Worm (Caenorhabditis elegans): ENCODE results near the gene best-23.
A peak's percentile ranks its signal among the peaks of the same experiment; 100 is the strongest.

The best-23 gene

DNA sequence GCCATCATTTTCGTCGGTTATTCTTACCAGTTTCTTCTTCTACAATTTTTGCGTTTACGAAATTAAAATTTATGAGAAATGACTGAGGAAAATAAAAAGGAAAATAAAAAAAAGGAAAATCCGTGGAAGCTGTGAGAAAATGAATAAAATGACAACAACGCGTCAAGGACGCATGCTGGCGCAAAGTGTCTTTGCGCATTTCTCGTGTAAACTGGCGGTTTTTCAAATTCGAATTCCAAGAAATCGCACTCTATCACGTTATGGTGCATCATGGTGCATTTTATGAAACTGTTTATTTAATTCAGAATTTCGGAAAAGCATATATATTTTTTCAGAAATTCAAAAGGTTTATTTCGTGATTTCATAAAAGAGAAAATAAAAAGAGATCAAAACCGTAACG lies 37.8 kb upstream of the best-23 start, which contains the start of gene dbt-1:
dbt-1 (minus strand) TSS at position 39 of the 400 bp plus-strand sequence.
- no peak for TF ChIP-seq hlh-8 (tag; optimal IDR thresholded peaks at IDR 0.05)
- TF ChIP-seq tbx-2 (tag; optimal IDR thresholded peaks at IDR 0.05) = peak; percentile 34
- no peak for TF ChIP-seq pax-1 (tag; optimal IDR thresholded peaks at IDR 0.05)
- TF ChIP-seq dve-1 (tag; optimal IDR thresholded peaks at IDR 0.05) = peak; percentile 4
- peak; percentile 32 for TF ChIP-seq nfya-1 (tag; optimal IDR thresholded peaks at IDR 0.05)
- no peak for TF ChIP-seq ztf-16 (tag; optimal IDR thresholded peaks at IDR 0.05)
- TF ChIP-seq ceh-45 (GFP tag; IDR thresholded peaks at IDR 0.05) = no peak
- peak; percentile 41 for TF ChIP-seq unc-55 (GFP tag; optimal IDR thresholded peaks at IDR 0.05)

DNA sequence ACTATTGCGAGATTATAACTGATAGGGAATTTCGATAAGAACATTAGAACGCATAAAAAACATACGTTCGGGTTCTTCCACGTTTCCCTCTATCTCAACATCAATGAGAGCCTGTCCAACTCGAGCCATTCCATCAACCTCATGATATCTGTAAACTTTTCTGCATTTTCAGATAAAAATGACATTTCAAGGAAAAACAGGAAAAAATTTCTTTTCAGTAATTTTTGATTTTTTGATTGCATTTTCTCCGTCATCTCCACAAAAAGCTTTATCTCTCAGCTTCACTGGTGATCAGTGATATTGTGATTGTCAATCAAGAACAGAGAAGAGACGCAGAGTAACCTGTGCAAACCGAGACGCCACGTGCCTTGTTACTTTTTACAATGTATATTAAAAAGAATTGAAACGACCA lies 37.0 kb upstream of the best-23 start:
- no peak for TF ChIP-seq ceh-24 (tag; optimal IDR thresholded peaks at IDR 0.05)
- peak; percentile 17 for TF ChIP-seq unc-55 (GFP tag; optimal IDR thresholded peaks at IDR 0.05)
- TF ChIP-seq nfya-1 (tag; optimal IDR thresholded peaks at IDR 0.05) = no peak
- no peak for TF ChIP-seq ceh-2 (tag; optimal IDR thresholded peaks at IDR 0.05)
- no peak for TF ChIP-seq che-1 (tag; optimal IDR thresholded peaks at IDR 0.05)

DNA sequence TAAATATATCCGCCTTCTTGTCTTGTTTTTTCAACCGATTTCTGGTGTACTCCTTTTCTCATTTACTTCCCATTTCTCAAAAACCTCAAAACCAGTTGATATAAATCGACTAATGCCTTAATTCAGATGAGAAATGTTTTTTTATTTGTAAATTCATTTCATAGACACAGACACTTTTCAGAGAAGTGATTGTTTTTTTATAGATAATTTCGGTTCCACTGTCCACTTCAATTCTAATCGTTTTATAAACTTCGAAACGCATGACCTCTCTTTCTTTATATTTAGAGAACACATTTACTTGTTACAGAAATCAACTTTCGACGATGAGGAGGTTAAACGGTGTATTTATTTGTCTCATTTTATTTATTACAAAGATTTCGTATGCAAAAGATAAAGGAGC lies 33.5 kb upstream of the best-23 start, which contains the start of gene ZK669.3:
ZK669.3 (plus strand) TSS at position 301 of the 400 bp plus-strand sequence.
- TF ChIP-seq ceh-22 (tag; optimal IDR thresholded peaks at IDR 0.05) (no peak), ceh-24 (tag; optimal IDR thresholded peaks at IDR 0.05) (no peak), nhr-11 (tag; optimal IDR thresholded peaks at IDR 0.05) (no peak), ceh-6 (GFP tag; optimal IDR thresholded peaks at IDR 0.05) (no peak), unc-3 (GFP tag; conservative IDR thresholded peaks at IDR 0.05) (no peak), unc-3 (tag; optimal IDR thresholded peaks at IDR 0.05) (no peak), ceh-9 (tag; optimal IDR thresholded peaks at IDR 0.05) (no peak), pha-4 (tag; optimal IDR thresholded peaks at IDR 0.05) (no peak), tbx-2 (tag; optimal IDR thresholded peaks at IDR 0.05) (no peak), C38D4.7 (GFP tag; optimal IDR thresholded peaks at IDR 0.05) (no peak), pha-2 (tag; optimal IDR thresholded peaks at IDR 0.05) (no peak)

DNA sequence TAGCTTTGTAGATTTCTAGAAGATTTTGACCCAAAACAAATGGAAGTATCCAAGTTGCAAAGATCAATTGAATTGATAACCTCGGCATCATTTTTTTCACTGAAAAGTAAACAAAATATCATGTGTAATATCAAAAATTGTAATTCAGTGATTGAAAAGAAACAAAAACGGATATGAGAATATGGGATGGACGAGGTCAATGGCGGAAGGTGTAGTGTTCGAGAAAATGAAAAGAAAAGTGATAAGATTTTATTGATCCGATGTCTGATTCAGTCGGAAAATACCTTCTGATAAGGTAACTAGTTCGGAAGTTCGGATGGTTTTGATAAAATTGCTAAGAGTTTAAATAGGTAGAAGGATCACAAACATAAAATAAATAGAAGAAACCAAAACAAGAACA lies 30.7 kb upstream of the best-23 start, which contains the start of gene ZK669.2:
ZK669.2 (minus strand) TSS at position 101 of the 400 bp plus-strand sequence.
- TF ChIP-seq rnt-1 (tag; optimal IDR thresholded peaks at IDR 0.05) (no peak), elt-4 (tag; optimal IDR thresholded peaks at IDR 0.05) (no peak), che-1 (tag; optimal IDR thresholded peaks at IDR 0.05) (no peak), unc-3 (GFP tag; conservative IDR thresholded peaks at IDR 0.05) (no peak), unc-3 (tag; optimal IDR thresholded peaks at IDR 0.05) (no peak), ceh-2 (tag; optimal IDR thresholded peaks at IDR 0.05) (no peak), unc-55 (GFP tag; optimal IDR thresholded peaks at IDR 0.05) (no peak), pat-9 (tag; optimal IDR thresholded peaks at IDR 0.05) (no peak), madf-2 (tag; optimal IDR thresholded peaks at IDR 0.05) (no peak), ceh-18 (tag; optimal IDR thresholded peaks at IDR 0.05) (no peak), F13H6.1 (tag; optimal IDR thresholded peaks at IDR 0.05) (no peak)

DNA sequence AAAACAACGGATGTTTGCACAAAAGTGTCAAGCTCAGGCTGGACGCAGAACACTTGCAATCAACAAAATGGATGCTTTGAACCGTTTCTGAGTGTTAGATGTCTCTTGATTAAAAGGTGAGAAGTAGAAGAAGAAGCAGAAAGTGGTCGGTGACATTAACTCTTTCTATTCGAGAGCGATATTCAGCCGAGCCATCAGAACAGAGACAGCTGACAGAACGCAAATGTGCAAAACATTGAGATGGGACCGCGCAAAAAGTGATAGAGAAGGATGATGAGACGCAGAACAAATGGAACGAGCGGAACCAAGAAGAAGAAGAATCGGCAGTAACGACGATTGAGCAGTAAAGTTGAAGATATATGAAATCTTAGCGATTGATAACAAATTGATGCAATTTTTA lies 28.2 kb upstream of the best-23 start:
- TF ChIP-seq F13H6.1 (tag; optimal IDR thresholded peaks at IDR 0.05) (no peak), unc-55 (GFP tag; optimal IDR thresholded peaks at IDR 0.05) (peak; percentile 37), sox-2 (GFP tag; IDR thresholded peaks at IDR 0.05) (no peak)

DNA sequence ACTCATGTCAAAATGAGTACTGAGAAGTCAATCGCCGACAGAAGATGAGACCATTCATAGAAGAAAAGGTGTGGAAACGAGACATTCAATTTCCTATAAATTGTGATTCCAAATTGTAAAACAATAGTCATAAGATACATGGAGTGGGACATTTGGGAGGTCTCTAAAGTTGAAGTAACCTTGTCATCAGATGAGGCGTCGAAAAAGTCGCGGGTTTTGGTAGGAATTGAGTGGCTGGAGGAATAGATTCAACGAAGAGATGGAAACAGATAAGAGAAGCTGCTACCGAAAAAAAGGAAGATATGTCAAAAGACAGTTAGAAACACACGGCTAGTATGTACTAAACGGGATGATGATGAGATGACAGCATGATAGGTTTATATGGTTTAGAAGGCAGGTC lies 23.3 kb upstream of the best-23 start:
- no peak for TF ChIP-seq T23F11.4 (GFP tag; optimal IDR thresholded peaks at IDR 0.05)
- TF ChIP-seq Y22D7AL.16 (tag; optimal IDR thresholded peaks at IDR 0.05) = no peak
- no peak for TF ChIP-seq che-1 (tag; optimal IDR thresholded peaks at IDR 0.05)
- TF ChIP-seq K09A11.1 (tag; optimal IDR thresholded peaks at IDR 0.05; ENCODE audit: insufficient read depth) = no peak
- no peak for TF ChIP-seq sox-4 (tag; optimal IDR thresholded peaks at IDR 0.05)
- TF ChIP-seq C38D4.7 (GFP tag; optimal IDR thresholded peaks at IDR 0.05) = no peak
- TF ChIP-seq nhr-232 (tag; optimal IDR thresholded peaks at IDR 0.05) = no peak
